Fruit fly (Drosophila melanogaster): ENCODE results near the gene CG15629.

DNA sequence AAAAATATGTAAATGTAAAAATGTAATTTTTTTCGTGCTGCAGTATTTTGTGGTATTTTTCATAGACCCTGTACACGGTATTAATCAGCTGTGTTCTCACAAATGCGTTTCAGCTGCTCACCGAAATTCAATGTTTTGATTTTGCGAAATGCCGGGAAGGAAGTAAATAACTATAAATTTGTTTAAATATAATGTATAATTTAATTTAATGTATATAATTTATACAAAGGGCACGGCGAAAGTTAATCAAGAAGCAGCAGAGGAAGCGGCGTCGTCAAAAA is 18.3 kb upstream of the CG15629 start, which contains the start of gene CG3294:
- TF ChIP-seq CG9705 (GFP tag; optimal IDR thresholded peaks at IDR 0.05) = no peak
- TF ChIP-seq lola (GFP tag; optimal IDR thresholded peaks at IDR 0.05) = no peak
- TF ChIP-seq fru (GFP tag; optimal IDR thresholded peaks at IDR 0.05) = no peak
- TF ChIP-seq Dif (GFP tag; optimal IDR thresholded peaks at IDR 0.05; ENCODE audit: partially characterized antibody) = no peak
- TF ChIP-seq CG32264 (GFP tag; optimal IDR thresholded peaks at IDR 0.05) = no peak
- no peak for TF ChIP-seq usp (GFP tag; optimal IDR thresholded peaks at IDR 0.05)
- TF ChIP-seq h (GFP tag; optimal IDR thresholded peaks at IDR 0.05) = no peak
